Worm (Caenorhabditis elegans): ENCODE measurements around the gene tag-180.

Gene tag-180

DNA sequence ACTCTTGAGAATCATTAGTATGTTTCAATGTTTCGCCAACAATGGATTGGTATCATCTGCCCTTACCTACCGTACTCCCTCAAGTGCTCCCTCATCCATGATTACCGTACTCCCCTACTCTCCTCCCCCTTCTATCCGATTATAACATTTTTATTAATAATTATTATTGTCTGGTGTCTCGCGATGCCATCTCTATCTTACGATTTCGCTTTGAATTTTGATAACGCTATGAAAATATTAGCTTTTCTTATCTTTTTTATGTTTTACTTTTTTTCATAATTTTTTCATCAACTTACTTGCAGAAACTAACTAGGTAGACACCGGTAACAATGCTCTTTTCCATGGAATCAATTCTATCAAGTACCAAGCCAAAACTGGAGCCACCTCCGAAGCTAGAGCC lies 47.6 kb downstream of the tag-180 start, which contains the start of gene unc-130:
Gene unc-130, plus strand, starts transcription at position 301 of the 400 bp plus-strand sequence.
- TF ChIP-seq mep-1 (tag; optimal IDR thresholded peaks at IDR 0.05) (no peak), ceh-82 (tag; optimal IDR thresholded peaks at IDR 0.05) (no peak), nhr-84 (tag; optimal IDR thresholded peaks at IDR 0.05) (no peak), mdl-1 (tag; optimal IDR thresholded peaks at IDR 0.05) (no peak), ztf-4 (tag; optimal IDR thresholded peaks at IDR 0.05) (no peak), efl-1 (optimal IDR thresholded peaks at IDR 0.05) (no peak), efl-1 (GFP tag; optimal IDR thresholded peaks at IDR 0.05 in 1 of 2) (no peak), unc-30 (tag; optimal IDR thresholded peaks at IDR 0.05) (no peak), nhr-28 (tag; optimal IDR thresholded peaks at IDR 0.05) (no peak), hpl-2 (GFP tag; optimal IDR thresholded peaks at IDR 0.05) (no peak), jun-1 (tag; optimal IDR thresholded peaks at IDR 0.05) (no peak), mef-2 (tag; optimal IDR thresholded peaks at IDR 0.05) (no peak), zag-1 (tag; optimal IDR thresholded peaks at IDR 0.05) (no peak), egl-27 (tag; optimal IDR thresholded peaks at IDR 0.05) (no peak), ceh-90 (tag; optimal IDR thresholded peaks at IDR 0.05) (no peak), snu-23 (GFP tag; optimal IDR thresholded peaks at IDR 0.05) (no peak), swsn-7 (tag; optimal IDR thresholded peaks at IDR 0.05) (no peak), hlh-4 (tag; optimal IDR thresholded peaks at IDR 0.05) (no peak), ztf-11 (tag; optimal IDR thresholded peaks at IDR 0.05) (no peak), nhr-76 (tag; optimal IDR thresholded peaks at IDR 0.05) (no peak), mab-9 (GFP tag; IDR thresholded peaks at IDR 0.05) (no peak)

DNA sequence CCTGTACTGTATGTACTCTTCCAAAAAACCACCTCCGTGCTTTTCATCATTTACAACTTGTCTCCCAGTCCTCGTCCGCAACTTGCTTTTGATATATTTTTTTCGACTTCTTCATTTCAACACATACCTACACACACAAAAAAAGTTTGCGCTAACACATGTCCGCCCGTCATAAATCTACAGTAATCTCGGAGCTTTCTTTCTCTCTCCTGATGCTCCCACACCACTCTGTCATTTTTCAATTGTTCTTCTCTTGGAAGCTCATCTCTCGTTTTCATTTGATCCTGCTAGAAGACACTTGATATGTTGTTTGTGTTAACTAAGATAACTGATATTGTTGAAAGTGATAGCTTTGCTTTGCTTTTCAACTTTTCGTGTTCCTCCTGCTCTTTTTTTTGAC lies 48.1 kb downstream of the tag-180 start:
- TF ChIP-seq lin-15B (tag; optimal IDR thresholded peaks at IDR 0.05) (no peak), ztf-11 (tag; optimal IDR thresholded peaks at IDR 0.05) (no peak), mab-9 (GFP tag; IDR thresholded peaks at IDR 0.05) (no peak), lin-14 (GFP tag; optimal IDR thresholded peaks at IDR 0.05) (no peak), unc-98 (GFP tag; IDR thresholded peaks at IDR 0.05) (no peak), snu-23 (GFP tag; optimal IDR thresholded peaks at IDR 0.05) (peak; percentile 1), sptf-1 (tag; optimal IDR thresholded peaks at IDR 0.05) (no peak), grh-1 (GFP tag; IDR thresholded peaks at IDR 0.05) (no peak), egl-27 (tag; optimal IDR thresholded peaks at IDR 0.05) (no peak), lsy-2 (tag; optimal IDR thresholded peaks at IDR 0.05) (peak; percentile 45 to 84), unc-130 (tag; optimal IDR thresholded peaks at IDR 0.05) (peak; percentile 94), lin-35 (GFP tag; optimal IDR thresholded peaks at IDR 0.05) (no peak), rnt-1 (tag; optimal IDR thresholded peaks at IDR 0.05) (peak; percentile 54), unc-62 (GFP tag; optimal IDR thresholded peaks at IDR 0.05) (no peak), fkh-4 (tag; optimal IDR thresholded peaks at IDR 0.05; ENCODE audit: borderline replicate concordance) (no peak), hpl-2 (GFP tag; optimal IDR thresholded peaks at IDR 0.05) (no peak), alr-1 (tag; optimal IDR thresholded peaks at IDR 0.05; ENCODE audit: borderline replicate concordance) (no peak), sup-37 (GFP tag; optimal IDR thresholded peaks at IDR 0.05) (no peak), nhr-85 (tag) (peak; percentile 54), nhr-19 (GFP tag; conservative IDR thresholded peaks at IDR 0.05) (0 out of 2 replicates have a peak, but pooled peaks have one; percentile 12), fos-1 (tag; optimal IDR thresholded peaks at IDR 0.05) (no peak), elt-3 (tag; optimal IDR thresholded peaks at IDR 0.05) (no peak), swsn-7 (tag; optimal IDR thresholded peaks at IDR 0.05) (no peak), nhr-47 (tag; optimal IDR thresholded peaks at IDR 0.05) (no peak), nhr-20 (tag; optimal IDR thresholded peaks at IDR 0.05) (no peak), nhr-76 (tag; optimal IDR thresholded peaks at IDR 0.05) (no peak), elt-2 (tag; optimal IDR thresholded peaks at IDR 0.05) (no peak), ztf-4 (tag; optimal IDR thresholded peaks at IDR 0.05) (no peak), nhr-71 (tag; optimal IDR thresholded peaks at IDR 0.05) (peak; percentile 22), ama-1 (optimal IDR thresholded peaks at IDR 0.05) (no peak), hlh-4 (tag; optimal IDR thresholded peaks at IDR 0.05) (no peak), ces-1 (GFP tag; optimal IDR thresholded peaks at IDR 0.05) (no peak), ets-5 (GFP tag; IDR thresholded peaks at IDR 0.05) (no peak)

All from whole organism, L1 larva.